Fruit fly (Drosophila melanogaster) whole organism, wandering third instar larva: Measurements from ENCODE around the gene CG12998.
A peak's percentile ranks its signal among the peaks of the same experiment; 100 is the strongest.

Experiments
- Abd-B ChIP-seq: fragments of >200 bp; optimal IDR thresholded peaks from 2 replicates; lab custom pipeline; 2017; ENCODE audit warnings: missing biosample characterization, missing genetic modification characterization
- CG32264 ChIP-seq: fragments of 200-800 bp; sonication (Bioruptor generic); optimal IDR thresholded peaks from 2 replicates; lab custom pipeline; 2016; ENCODE audit warnings: missing biosample characterization, missing genetic modification characterization
- CG9705 ChIP-seq: fragments of 200-800 bp; sonication (Bioruptor generic); optimal IDR thresholded peaks from 2 replicates; lab custom pipeline; 2018; ENCODE audit warnings: missing biosample characterization, mild to moderate bottlenecking, missing genetic modification characterization
- CrebA ChIP-seq: fragments of 200-800 bp; sonication (Bioruptor generic); optimal IDR thresholded peaks from 2 replicates; lab custom pipeline; 2016; ENCODE audit warnings: missing biosample characterization, mild to moderate bottlenecking, missing genetic modification characterization, borderline replicate concordance
- Dfd ChIP-seq: fragments of >200 bp; optimal IDR thresholded peaks from 2 replicates; lab custom pipeline; 2017; ENCODE audit warnings: missing biosample characterization, missing genetic modification characterization
- Dif ChIP-seq: fragments of 200-275, 200-300 bp; sonication (Bioruptor generic); optimal IDR thresholded peaks from 2 replicates; lab custom pipeline; 2018; ENCODE audit warnings: missing biosample characterization, missing genetic modification characterization; ENCODE audit not compliant: partially characterized antibody
- GATAd ChIP-seq: sonication (Bioruptor generic); optimal IDR thresholded peaks from 2 replicates; lab custom pipeline; 2016; ENCODE audit warnings: missing biosample characterization, missing genetic modification characterization
- Hnf4 ChIP-seq: fragments of 200-800 bp; sonication (Bioruptor generic); optimal IDR thresholded peaks from 2 replicates; lab custom pipeline; 2016; ENCODE audit warnings: missing biosample characterization, mild to moderate bottlenecking, missing genetic modification characterization
- Hr78 ChIP-seq: fragments of >200 bp; optimal IDR thresholded peaks from 2 replicates; lab custom pipeline; 2017; ENCODE audit warnings: missing biosample characterization, missing genetic modification characterization
- Hr83 ChIP-seq: fragments of 200-300 bp; sonication (Bioruptor generic); optimal IDR thresholded peaks from 2 replicates; lab custom pipeline; 2016; ENCODE audit warnings: missing biosample characterization, mild to moderate bottlenecking, missing genetic modification characterization, moderate library complexity; ENCODE audit not compliant: poor library complexity, severe bottlenecking
- Myc ChIP-seq: fragments of >200 bp; optimal IDR thresholded peaks from 2 replicates; lab custom pipeline; 2017
- N ChIP-seq: fragments of >200 bp; optimal IDR thresholded peaks from 2 replicates; lab custom pipeline; 2018; ENCODE audit warnings: missing biosample characterization, missing external identifiers, missing genetic modification characterization
- OdsH ChIP-seq: fragments of 200-800 bp; sonication (Bioruptor generic); optimal IDR thresholded peaks from 2 replicates; lab custom pipeline; 2016; ENCODE audit warnings: missing biosample characterization, mild to moderate bottlenecking, missing genetic modification characterization
- Rel ChIP-seq, 2 experiments: fragments of 200-800 bp; sonication (Bioruptor generic) in 1 of 2; optimal IDR thresholded peaks; 2 replicates in 1 of 2; 3 replicates in 1 of 2; lab custom pipeline; 2016 to 2019; ENCODE audit warnings: mild to moderate bottlenecking in 2 of 2, missing biosample characterization in 2 of 2, missing genetic modification characterization in 2 of 2, moderate library complexity in 1 of 2
- Sp1 ChIP-seq: fragments of 200-800 bp; sonication (Bioruptor generic); optimal IDR thresholded peaks from 3 replicates; lab custom pipeline; 2019; ENCODE audit warnings: missing biosample characterization, mild to moderate bottlenecking, missing genetic modification characterization, moderate library complexity
- Vsx2 ChIP-seq: fragments of 200-300, 225-300 bp; sonication (Bioruptor generic); optimal IDR thresholded peaks from 2 replicates; lab custom pipeline; 2018; ENCODE audit warnings: missing biosample characterization, missing genetic modification characterization; ENCODE audit not compliant: partially characterized antibody
- br ChIP-seq: fragments of 200-800 bp; sonication (Bioruptor generic); optimal IDR thresholded peaks from 2 replicates; lab custom pipeline; 2016; ENCODE audit warnings: missing biosample characterization, missing genetic modification characterization
- brk ChIP-seq: fragments of 200-800 bp; sonication (Bioruptor generic); optimal IDR thresholded peaks from 2 replicates; lab custom pipeline; 2016; ENCODE audit warnings: missing biosample characterization, mild to moderate bottlenecking, missing genetic modification characterization
- dmrt93B ChIP-seq: fragments of 200-800 bp; sonication (Bioruptor generic); optimal IDR thresholded peaks from 2 replicates; lab custom pipeline; 2018; ENCODE audit warnings: missing biosample characterization, mild to moderate bottlenecking, missing genetic modification characterization
- dsf ChIP-seq: sonication (Bioruptor generic); optimal IDR thresholded peaks from 2 replicates; lab custom pipeline; 2016; ENCODE audit warnings: missing biosample characterization, missing genetic modification characterization, borderline replicate concordance
- ey ChIP-seq: fragments of 200-800 bp; sonication (Bioruptor generic); optimal IDR thresholded peaks from 2 replicates; lab custom pipeline; 2016; ENCODE audit warnings: missing biosample characterization, missing genetic modification characterization
- foxo ChIP-seq, 2 experiments: fragments of 200-800 bp; sonication (Bioruptor generic); optimal IDR thresholded peaks; 2 replicates in 1 of 2; 3 replicates in 1 of 2; lab custom pipeline; 2016 to 2017; ENCODE audit warnings: missing biosample characterization in 2 of 2, missing genetic modification characterization in 2 of 2
- fru ChIP-seq: fragments of 200-800 bp; sonication (Bioruptor generic); optimal IDR thresholded peaks from 3 replicates; lab custom pipeline; 2016; ENCODE audit warnings: missing biosample characterization, mild to moderate bottlenecking, missing genetic modification characterization
- h ChIP-seq: fragments of 200-800 bp; sonication (Bioruptor generic); optimal IDR thresholded peaks from 3 replicates; lab custom pipeline; 2016; ENCODE audit warnings: missing biosample characterization, mild to moderate bottlenecking, missing genetic modification characterization
- jim ChIP-seq: fragments of 175-275, 200-325 bp; sonication (Bioruptor generic); optimal IDR thresholded peaks from 2 replicates; lab custom pipeline; 2016; ENCODE audit warnings: missing biosample characterization, mild to moderate bottlenecking, missing genetic modification characterization
- lola ChIP-seq: fragments of >200 bp; optimal IDR thresholded peaks from 2 replicates; lab custom pipeline; 2017; ENCODE audit warnings: missing biosample characterization, missing genetic modification characterization
- pan ChIP-seq: fragments of >200 bp; optimal IDR thresholded peaks from 2 replicates; lab custom pipeline; 2017
- rgr ChIP-seq: fragments of 200-800 bp; sonication (Bioruptor generic); optimal IDR thresholded peaks from 3 replicates; lab custom pipeline; 2016; ENCODE audit warnings: missing biosample characterization, mild to moderate bottlenecking, missing genetic modification characterization
- sage ChIP-seq: fragments of 200-800 bp; sonication (Bioruptor generic); optimal IDR thresholded peaks from 2 replicates; lab custom pipeline; 2016; ENCODE audit warnings: missing biosample characterization, mild to moderate bottlenecking, missing genetic modification characterization
- sv ChIP-seq: fragments of 200-800 bp; sonication (Bioruptor generic); optimal IDR thresholded peaks from 3 replicates; lab custom pipeline; 2016; ENCODE audit warnings: missing biosample characterization, missing genetic modification characterization
- tai ChIP-seq: sonication (Bioruptor generic); optimal IDR thresholded peaks from 2 replicates; lab custom pipeline; 2016; ENCODE audit warnings: missing biosample characterization, missing genetic modification characterization
- woc ChIP-seq: sonication (Bioruptor generic); optimal IDR thresholded peaks from 2 replicates; lab custom pipeline; 2016; ENCODE audit warnings: missing biosample characterization, mild to moderate bottlenecking, missing genetic modification characterization

CG12998 gene

DNA sequence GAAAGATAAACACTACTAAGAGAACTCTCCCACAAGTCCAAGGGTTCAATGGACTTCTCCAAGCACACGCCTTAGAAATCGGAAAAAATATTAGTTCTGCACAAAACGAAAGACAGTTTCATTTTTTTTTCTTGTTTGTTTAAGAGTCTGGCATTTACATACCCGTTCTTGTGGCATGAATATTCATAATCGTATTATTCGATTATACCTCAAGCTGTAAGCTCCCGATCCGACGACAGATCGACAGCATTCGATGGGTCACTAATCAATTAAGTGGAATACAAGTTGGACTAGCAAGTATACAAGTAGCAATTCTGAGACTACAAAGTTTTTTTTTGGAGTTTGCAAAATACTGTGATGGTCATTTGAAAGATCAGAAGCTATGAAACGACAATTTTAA lies 9.0 kb downstream of the CG12998 start:
- no peak for TF ChIP-seq ey (GFP tag; lab: Kevin White, UChicago)
- no peak for TF ChIP-seq OdsH (GFP tag; lab: Kevin White, UChicago)
- no peak for TF ChIP-seq tai
- TF ChIP-seq pan (lab: Kevin White, UChicago): no peak
- no peak for TF ChIP-seq foxo (GFP tag; optimal IDR thresholded peaks at IDR 0.05; lab: Kevin White, UChicago)
- no peak for TF ChIP-seq Sp1 (GFP tag; lab: Kevin White, UChicago)
- no peak for TF ChIP-seq Rel (GFP tag; optimal IDR thresholded peaks at IDR 0.05; lab: Kevin White, UChicago)
- TF ChIP-seq Rel (tag; optimal IDR thresholded peaks at IDR 0.05; lab: Kevin White, UChicago): no peak
- no peak for TF ChIP-seq Dfd (GFP tag; lab: Kevin White, UChicago)
- no peak for TF ChIP-seq Myc (lab: Kevin White, UChicago)

DNA sequence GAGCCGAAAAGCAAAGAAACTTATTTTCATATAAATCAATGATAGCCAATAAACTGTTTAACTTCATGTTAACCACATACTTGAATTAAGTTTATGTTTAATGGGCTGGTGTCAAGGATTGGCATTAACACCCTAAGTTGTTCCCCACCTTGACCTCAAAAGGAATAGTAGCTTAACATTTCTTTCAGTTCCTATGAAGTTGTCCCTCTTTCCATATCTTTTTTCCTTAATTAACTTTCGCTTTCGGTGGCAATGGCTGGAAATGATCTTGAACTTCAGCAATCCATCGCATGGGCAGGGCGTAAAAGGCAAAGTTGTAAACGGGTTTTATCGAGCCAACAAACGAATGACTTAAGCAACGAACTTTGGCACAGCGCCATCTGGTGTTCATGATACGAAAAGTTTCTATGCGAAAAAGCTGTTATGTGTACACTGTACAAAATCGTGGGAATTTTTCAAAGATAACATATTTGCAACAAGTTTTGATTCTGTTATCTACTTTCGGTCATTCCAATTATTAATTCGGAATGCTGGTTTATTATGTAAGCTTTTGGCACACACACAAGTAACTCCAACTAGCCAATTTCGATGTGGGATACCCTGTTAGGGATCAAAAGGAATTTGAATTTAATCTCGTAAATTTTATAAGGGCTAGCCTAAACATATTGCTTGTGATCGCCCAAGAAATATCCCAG lies 11.2 kb downstream of the CG12998 start:
- peak; percentile 25 for TF ChIP-seq ey (GFP tag; lab: Kevin White, UChicago)
- no peak for TF ChIP-seq woc (GFP tag; lab: Kevin White, UChicago)
- peak in 1 of 2 experiments; percentile 45 for TF ChIP-seq foxo (GFP tag; optimal IDR thresholded peaks at IDR 0.05; lab: Kevin White, UChicago)
- TF ChIP-seq sv (GFP tag; lab: Kevin White, UChicago): no peak
- no peak for TF ChIP-seq N (GFP tag; lab: Kevin White, UChicago)
- no peak for TF ChIP-seq Dif (GFP tag; lab: Kevin White, UChicago)
- no peak for TF ChIP-seq Hr78
- peak; percentile 32 for TF ChIP-seq fru (GFP tag; lab: Kevin White, UChicago)
- TF ChIP-seq br (GFP tag; lab: Kevin White, UChicago): peak; percentile 23
- TF ChIP-seq Rel (GFP tag; optimal IDR thresholded peaks at IDR 0.05; lab: Kevin White, UChicago): no peak
- no peak for TF ChIP-seq Rel (tag; optimal IDR thresholded peaks at IDR 0.05; lab: Kevin White, UChicago)
- no peak for TF ChIP-seq CG9705 (GFP tag; lab: Kevin White, UChicago)
- TF ChIP-seq Hnf4: peak; percentile 29
- peak; percentile 40 for TF ChIP-seq rgr (GFP tag; lab: Kevin White, UChicago)
- no peak for TF ChIP-seq dsf (GFP tag; lab: Kevin White, UChicago)

DNA sequence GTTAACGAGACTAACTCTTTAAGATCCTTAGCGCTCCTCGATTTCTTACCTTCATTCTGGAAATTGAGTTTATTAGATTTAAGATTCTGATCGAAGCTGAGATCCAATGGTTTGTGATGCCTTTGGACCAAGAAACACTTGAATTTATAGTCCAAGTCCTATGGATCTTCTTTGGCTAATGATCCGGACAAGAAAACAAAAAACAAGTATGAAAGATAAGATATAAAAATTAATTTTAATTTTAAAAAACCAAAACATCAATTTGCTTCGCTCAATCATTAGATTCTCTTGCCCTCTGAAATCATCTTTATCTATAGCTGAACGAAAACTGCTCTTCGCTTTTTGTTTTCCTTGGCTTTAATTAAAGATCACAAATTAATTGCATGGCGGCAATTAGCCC lies 12.5 kb downstream of the CG12998 start, which contains the start of gene CG10597:
CG10597 (minus strand) TSS at position 101 of the 400 bp plus-strand sequence.
- no peak for TF ChIP-seq sage
- TF ChIP-seq lola: no peak
- TF ChIP-seq dmrt93B: no peak
- TF ChIP-seq Hnf4: no peak
- no peak for TF ChIP-seq br (GFP tag; lab: Kevin White, UChicago)
- TF ChIP-seq sv (GFP tag; lab: Kevin White, UChicago): no peak
- TF ChIP-seq rgr (GFP tag; lab: Kevin White, UChicago): no peak
- no peak for TF ChIP-seq h (GFP tag; lab: Kevin White, UChicago)
- TF ChIP-seq foxo (GFP tag; optimal IDR thresholded peaks at IDR 0.05; lab: Kevin White, UChicago): no peak
- no peak for TF ChIP-seq Vsx2
- TF ChIP-seq jim (GFP tag; lab: Kevin White, UChicago): no peak
- no peak for TF ChIP-seq CrebA (GFP tag; lab: Kevin White, UChicago)
- no peak for TF ChIP-seq CG32264

DNA sequence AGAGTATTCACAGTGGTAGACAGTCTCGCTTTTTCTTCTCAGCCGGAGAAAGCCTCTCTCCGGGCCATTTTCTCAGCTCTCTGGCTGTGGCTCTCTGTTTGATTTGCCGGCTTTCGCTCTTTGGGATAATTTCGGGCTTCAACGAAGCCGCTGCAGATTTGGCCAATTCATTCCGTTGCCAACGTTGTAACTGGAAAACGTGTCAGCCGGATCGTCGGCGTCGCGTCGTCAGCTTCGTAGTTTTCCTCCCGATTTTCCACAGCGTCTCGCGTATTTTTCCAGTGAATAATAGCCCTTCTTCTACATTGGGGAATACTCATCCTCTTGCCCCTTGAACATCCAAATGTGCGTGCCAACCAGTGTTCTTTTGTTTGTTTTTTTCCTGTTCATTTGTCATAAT lies 14.2 kb downstream of the CG12998 start, which contains the start of gene f:
f (plus strand) TSS at position 301 of the 400 bp plus-strand sequence.
- no peak for TF ChIP-seq Sp1 (GFP tag; lab: Kevin White, UChicago)
- TF ChIP-seq Abd-B: no peak
- TF ChIP-seq lola: no peak
- TF ChIP-seq dsf (GFP tag; lab: Kevin White, UChicago): no peak
- TF ChIP-seq Hr83 (GFP tag; lab: Kevin White, UChicago): no peak
- no peak for TF ChIP-seq Dfd (GFP tag; lab: Kevin White, UChicago)
- no peak for TF ChIP-seq brk (GFP tag; lab: Kevin White, UChicago)
- TF ChIP-seq GATAd (GFP tag; lab: Kevin White, UChicago): no peak
- TF ChIP-seq tai: no peak
